Worm (Caenorhabditis elegans) whole organism, late embryonic: ENCODE data around the gene Y43F8C.9.

ENCODE experiments used
- Y22D7AL.16 ChIP-seq: sonication (generic microtip); optimal IDR thresholded peaks from 2 replicates; lab custom pipeline; 2016; ENCODE audit warnings: missing genetic modification characterization, missing compliant biosample characterization
- ama-1 ChIP-seq: fragments of 150-350 bp; optimal IDR thresholded peaks from 2 replicates; lab custom pipeline; 2014
- ceh-14 ChIP-seq: sonication (generic microtip); optimal IDR thresholded peaks from 2 replicates; lab custom pipeline; 2016; ENCODE audit warnings: missing genotype, missing genetic modification characterization, missing compliant biosample characterization
- ceh-9 ChIP-seq: sonication (generic microtip); optimal IDR thresholded peaks from 2 replicates; lab custom pipeline; 2016; ENCODE audit warnings: mild to moderate bottlenecking, missing genetic modification characterization, inconsistent platforms, missing compliant biosample characterization
- fkh-10 ChIP-seq: fragments of 150-350 bp; optimal IDR thresholded peaks from 2 replicates; lab custom pipeline; 2014; ENCODE audit warnings: missing biosample characterization, missing genetic modification reagents, missing genetic modification characterization
- nhr-11 ChIP-seq: fragments of 150-350 bp; optimal IDR thresholded peaks from 2 replicates; lab custom pipeline; 2014; ENCODE audit warnings: missing biosample characterization, missing genetic modification characterization
- pqm-1 ChIP-seq: sonication (generic microtip); optimal IDR thresholded peaks from 2 replicates; lab custom pipeline; 2016; ENCODE audit warnings: missing genetic modification characterization, missing compliant biosample characterization
- sdc-2 ChIP-seq: sonication (generic microtip); optimal IDR thresholded peaks from 2 replicates; lab custom pipeline; 2016; ENCODE audit warnings: missing genotype, missing genetic modification characterization, missing compliant biosample characterization
- sox-4 ChIP-seq: sonication (generic microtip); optimal IDR thresholded peaks from 2 replicates; lab custom pipeline; 2017; ENCODE audit warnings: mild to moderate bottlenecking, missing genetic modification characterization, inconsistent platforms, missing compliant biosample characterization
- tbx-2 ChIP-seq: sonication (generic microtip); optimal IDR thresholded peaks from 2 replicates; lab custom pipeline; 2016; ENCODE audit warnings: missing genetic modification characterization, missing compliant biosample characterization

DNA sequence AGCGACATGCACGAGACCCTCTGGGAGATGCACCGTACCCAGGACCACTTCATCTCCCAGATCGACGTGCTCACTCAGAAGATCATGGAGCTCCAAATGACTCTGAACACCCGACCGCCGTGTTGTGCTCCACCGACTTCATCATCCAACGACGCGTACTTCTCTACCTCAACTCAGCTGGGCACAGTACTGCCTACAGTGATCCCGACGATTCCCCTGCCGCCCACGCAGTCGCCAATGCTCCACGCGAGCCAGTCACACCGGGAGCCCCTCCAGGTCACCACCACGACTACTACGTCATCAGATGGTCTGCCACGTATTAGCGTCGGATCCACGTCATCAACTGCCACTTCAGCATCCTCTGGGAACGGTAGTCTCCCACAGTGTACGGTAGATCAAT is 40.5 kb upstream of the Y43F8C.9 start:
- no peak for TF ChIP-seq ama-1 (lab: Kevin White, UChicago)
- no peak for TF ChIP-seq ceh-9
- TF ChIP-seq sdc-2 (tag; lab: Kevin White, UChicago), result no peak
- TF ChIP-seq Y22D7AL.16, result no peak
- TF ChIP-seq nhr-11 (tag; lab: Kevin White, UChicago), result no peak
- TF ChIP-seq pqm-1 (tag; lab: Kevin White, UChicago), result no peak
- TF ChIP-seq tbx-2 (tag; lab: Kevin White, UChicago), result no peak
- no peak for TF ChIP-seq fkh-10 (GFP tag; lab: Kevin White, UChicago)
- TF ChIP-seq sox-4 (tag; lab: Kevin White, UChicago), result no peak
- TF ChIP-seq ceh-14 (tag; lab: Kevin White, UChicago), result no peak
